Worm (Caenorhabditis elegans) whole organism, mixed stage, embryonic: Measurements from ENCODE around the gene F13B12.4.

Experiments
- M03D4.4 ChIP-seq: sonication (generic microtip); optimal IDR thresholded peaks from 2 replicates; lab custom pipeline; 2017; ENCODE audit warnings: mild to moderate bottlenecking, missing genetic modification characterization, missing compliant biosample characterization
- bed-3 ChIP-seq: fragments of 200-800 bp; sonication (Bioruptor generic); optimal IDR thresholded peaks from 3 replicates; lab custom pipeline; 2018; ENCODE audit warnings: mild to moderate bottlenecking, missing genetic modification characterization, moderate library complexity, missing compliant biosample characterization
- blmp-1 ChIP-seq: fragments of 150-350 bp; optimal IDR thresholded peaks from 2 replicates; lab custom pipeline; 2014; ENCODE audit warnings: missing biosample characterization, missing genetic modification characterization
- ceh-39 ChIP-seq: fragments of 150-350 bp; optimal IDR thresholded peaks from 2 replicates; lab custom pipeline; 2014; ENCODE audit warnings: missing biosample characterization, missing genetic modification characterization
- ceh-43 ChIP-seq: fragments of 200-800 bp; sonication (Bioruptor generic); optimal IDR thresholded peaks from 2 replicates; lab custom pipeline; 2018; ENCODE audit warnings: mild to moderate bottlenecking, missing genetic modification characterization, moderate library complexity, missing compliant biosample characterization
- ceh-83 ChIP-seq: fragments of 200-800 bp; sonication (Bioruptor generic); optimal IDR thresholded peaks from 2 replicates; lab custom pipeline; 2018; ENCODE audit warnings: mild to moderate bottlenecking, missing genetic modification characterization, missing compliant biosample characterization
- ces-1 ChIP-seq: fragments of 150-350 bp; optimal IDR thresholded peaks from 2 replicates; lab custom pipeline; 2014; ENCODE audit warnings: missing biosample characterization, missing genetic modification reagents, missing genetic modification characterization
- drap-1 ChIP-seq: fragments of 200-800 bp; sonication (Bioruptor generic); optimal IDR thresholded peaks from 3 replicates; lab custom pipeline; 2018; ENCODE audit warnings: mild to moderate bottlenecking, missing genetic modification characterization, missing compliant biosample characterization
- elt-1 ChIP-seq: sonication (generic microtip); optimal IDR thresholded peaks from 2 replicates; lab custom pipeline; 2017; ENCODE audit warnings: missing genetic modification characterization, mild to moderate bottlenecking, missing compliant biosample characterization, antibody characterized with exemption, moderate library complexity, borderline replicate concordance; ENCODE audit not compliant: insufficient read depth
- elt-3 ChIP-seq: fragments of 150-350 bp; optimal IDR thresholded peaks from 2 replicates; lab custom pipeline; 2014; ENCODE audit warnings: missing biosample characterization, missing genetic modification characterization
- flh-1 ChIP-seq: fragments of 200-800 bp; sonication (Bioruptor generic); optimal IDR thresholded peaks from 2 replicates; lab custom pipeline; 2018; ENCODE audit warnings: mild to moderate bottlenecking, missing genetic modification characterization, moderate library complexity, missing compliant biosample characterization
- hlh-1 ChIP-seq: fragments of 150-350 bp; optimal IDR thresholded peaks from 2 replicates; lab custom pipeline; 2014; ENCODE audit warnings: missing biosample characterization, missing genetic modification reagents, missing genetic modification characterization
- lin-13 ChIP-seq: fragments of 150-350 bp; optimal IDR thresholded peaks from 2 replicates; lab custom pipeline; 2014; ENCODE audit warnings: missing biosample characterization, missing genetic modification characterization
- lin-32 ChIP-seq: fragments of 200-800 bp; sonication (Bioruptor generic); optimal IDR thresholded peaks from 2 replicates; lab custom pipeline; 2018; ENCODE audit warnings: mild to moderate bottlenecking, missing genetic modification characterization, missing compliant biosample characterization
- lsy-2 ChIP-seq: fragments of 150-350 bp; optimal IDR thresholded peaks from 2 replicates; lab custom pipeline; 2014; ENCODE audit warnings: missing biosample characterization, missing genetic modification characterization
- mls-2 ChIP-seq: sonication (generic microtip); optimal IDR thresholded peaks from 2 replicates; lab custom pipeline; 2016; ENCODE audit warnings: mild to moderate bottlenecking, missing genetic modification characterization, moderate library complexity, missing compliant biosample characterization
- nhr-12 ChIP-seq: fragments of 150-350 bp; optimal IDR thresholded peaks from 2 replicates; lab custom pipeline; 2014; ENCODE audit warnings: missing biosample characterization, missing genetic modification characterization
- nhr-2 ChIP-seq: fragments of 150-350 bp; optimal IDR thresholded peaks from 2 replicates; lab custom pipeline; 2014; ENCODE audit warnings: missing biosample characterization, missing genetic modification characterization
- nhr-237 ChIP-seq: fragments of 150-350 bp; optimal IDR thresholded peaks from 2 replicates; lab custom pipeline; 2014; ENCODE audit warnings: missing biosample characterization, missing genetic modification characterization
- nhr-28 ChIP-seq: fragments of 150-350 bp; optimal IDR thresholded peaks from 2 replicates; lab custom pipeline; 2014; ENCODE audit warnings: missing biosample characterization, missing genetic modification characterization
- nhr-76 ChIP-seq: sonication (generic microtip); optimal IDR thresholded peaks from 2 replicates; lab custom pipeline; 2017; ENCODE audit warnings: missing biosample characterization, missing genetic modification characterization
- sem-2 ChIP-seq: fragments of 200-800 bp; sonication (Bioruptor generic); optimal IDR thresholded peaks from 2 replicates; lab custom pipeline; 2018; ENCODE audit warnings: mild to moderate bottlenecking, missing genetic modification characterization, missing compliant biosample characterization
- snpc-4 ChIP-seq: fragments of 150-350 bp; optimal IDR thresholded peaks from 2 replicates; lab custom pipeline; 2014; ENCODE audit warnings: missing biosample characterization, missing genetic modification characterization
- sptf-1 ChIP-seq: sonication (generic microtip); optimal IDR thresholded peaks from 2 replicates; lab custom pipeline; 2017; ENCODE audit warnings: mild to moderate bottlenecking, missing genetic modification characterization, moderate library complexity, missing compliant biosample characterization
- tbx-8 ChIP-seq: fragments of 200-800 bp; sonication (Bioruptor generic); optimal IDR thresholded peaks from 2 replicates; lab custom pipeline; 2018; ENCODE audit warnings: mild to moderate bottlenecking, missing genetic modification characterization, moderate library complexity, missing compliant biosample characterization
- unc-120 ChIP-seq: sonication (generic microtip); optimal IDR thresholded peaks from 2 replicates; lab custom pipeline; 2017; ENCODE audit warnings: missing genetic modification characterization, missing compliant biosample characterization; ENCODE audit not compliant: poor library complexity, severe bottlenecking
- unc-39 ChIP-seq: fragments of 150-350 bp; optimal IDR thresholded peaks from 2 replicates; lab custom pipeline; 2014; ENCODE audit warnings: missing biosample characterization, missing genetic modification characterization
- unc-62 ChIP-seq: fragments of 150-350 bp; optimal IDR thresholded peaks from 2 replicates; lab custom pipeline; 2014; ENCODE audit warnings: missing biosample characterization, missing genetic modification reagents, missing genetic modification characterization
- zip-8 ChIP-seq: fragments of 150-350 bp; optimal IDR thresholded peaks from 2 replicates; lab custom pipeline; 2014; ENCODE audit warnings: missing biosample characterization, missing genetic modification characterization
- ztf-11 ChIP-seq: fragments of 150-350 bp; optimal IDR thresholded peaks from 2 replicates; lab custom pipeline; 2014; ENCODE audit warnings: missing biosample characterization, missing genetic modification characterization

Gene F13B12.4

DNA sequence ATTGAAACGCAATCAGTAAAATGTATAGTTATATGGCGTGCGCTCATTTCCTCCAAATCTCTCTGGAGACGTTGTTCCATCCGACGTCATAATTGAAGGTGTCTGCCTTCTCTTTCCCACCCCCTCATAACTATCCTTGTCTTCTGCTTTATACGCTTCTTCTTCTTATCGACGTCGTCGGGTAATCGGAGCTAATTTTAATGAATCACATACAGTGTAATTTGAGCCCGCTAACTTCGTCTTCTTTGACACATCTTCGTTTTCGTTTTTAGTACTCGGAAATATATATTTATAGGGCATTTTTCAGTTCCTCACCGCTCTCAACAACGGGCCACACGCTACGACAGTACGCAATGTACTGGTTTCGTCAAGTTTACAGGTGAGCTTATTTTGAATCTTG, 13.3 kb downstream of the F13B12.4 start, which contains the start of gene ins-1:
Gene ins-1, plus strand, starts transcription at position 301 of the 400 bp plus-strand sequence.
- TF ChIP-seq ceh-43 (GFP tag; lab: Kevin White, UChicago), result no peak
- TF ChIP-seq bed-3 (GFP tag; lab: Kevin White, UChicago), result no peak
- no peak for TF ChIP-seq nhr-2 (tag; lab: Kevin White, UChicago)
- no peak for TF ChIP-seq sem-2 (GFP tag; lab: Kevin White, UChicago)
- TF ChIP-seq nhr-28 (tag; lab: Kevin White, UChicago), result no peak
- no peak for TF ChIP-seq drap-1
- no peak for TF ChIP-seq M03D4.4
- no peak for TF ChIP-seq flh-1 (GFP tag; lab: Kevin White, UChicago)
- no peak for TF ChIP-seq snpc-4 (tag; lab: Kevin White, UChicago)
- no peak for TF ChIP-seq blmp-1 (tag; lab: Kevin White, UChicago)
- no peak for TF ChIP-seq ces-1 (GFP tag; lab: Kevin White, UChicago)
- no peak for TF ChIP-seq ceh-83 (GFP tag; lab: Kevin White, UChicago)
- no peak for TF ChIP-seq lsy-2

DNA sequence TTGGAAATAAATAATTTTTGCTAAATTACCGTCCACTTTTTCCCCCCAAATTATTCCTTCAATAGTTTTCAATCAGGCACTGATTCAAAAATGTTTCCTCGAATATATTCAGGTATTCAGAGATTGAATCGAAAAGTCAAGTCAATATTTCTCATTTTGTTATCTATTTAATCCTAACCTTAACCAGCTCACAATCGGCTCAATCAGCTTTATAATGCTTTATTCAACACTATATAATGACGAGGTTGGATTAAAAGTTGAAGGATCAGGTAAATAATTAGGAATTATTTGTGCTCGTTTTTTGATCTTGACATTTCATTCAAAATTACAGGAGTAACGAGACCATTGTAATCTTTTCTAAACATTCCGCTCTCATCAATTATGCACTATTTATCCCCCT, 19.2 kb downstream of the F13B12.4 start:
- TF ChIP-seq nhr-76 (tag; lab: Kevin White, UChicago) (no peak), sem-2 (GFP tag; lab: Kevin White, UChicago) (no peak), drap-1 (no peak), M03D4.4 (no peak), nhr-237 (no peak), unc-62 (GFP tag; lab: Kevin White, UChicago) (no peak), unc-120 (tag; lab: Kevin White, UChicago) (no peak)

DNA sequence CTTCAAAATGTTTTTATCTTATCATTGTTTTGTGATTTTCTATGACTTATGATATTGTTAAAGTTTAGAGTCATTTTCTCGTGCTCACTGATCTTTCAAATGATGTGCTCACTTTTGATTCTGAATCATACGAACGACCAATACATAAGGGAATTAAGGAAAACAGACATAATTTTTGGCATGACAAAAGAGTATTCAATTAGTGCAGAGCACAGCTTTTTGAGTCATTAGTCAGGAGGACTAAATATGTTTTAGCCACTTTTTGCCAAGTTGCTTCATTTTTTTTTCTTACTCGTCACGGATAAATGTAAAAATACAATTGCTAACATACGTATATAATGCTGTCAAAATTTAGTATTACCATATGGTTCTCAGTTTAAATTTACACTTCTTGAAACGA, 20.6 kb downstream of the F13B12.4 start, which contains the start of gene F13B12.2:
Gene F13B12.2, minus strand, starts transcription at position 2 of the 400 bp plus-strand sequence.
- TF ChIP-seq lin-13 (tag; lab: Kevin White, UChicago) (no peak), unc-39 (no peak), zip-8 (no peak), elt-1 (no peak), nhr-237 (no peak), ceh-43 (GFP tag; lab: Kevin White, UChicago) (no peak), lin-32 (no peak), ceh-83 (GFP tag; lab: Kevin White, UChicago) (no peak), mls-2 (tag; lab: Kevin White, UChicago) (no peak), elt-3 (tag; lab: Kevin White, UChicago) (no peak), tbx-8 (GFP tag; lab: Kevin White, UChicago) (no peak), flh-1 (GFP tag; lab: Kevin White, UChicago) (no peak), ceh-39 (tag; lab: Kevin White, UChicago) (no peak), ces-1 (GFP tag; lab: Kevin White, UChicago) (no peak), unc-62 (GFP tag; lab: Kevin White, UChicago) (no peak), bed-3 (GFP tag; lab: Kevin White, UChicago) (no peak), hlh-1 (tag; lab: Kevin White, UChicago) (no peak)
- TF ChIP-seq, all 35 proteins: peak for 0

DNA sequence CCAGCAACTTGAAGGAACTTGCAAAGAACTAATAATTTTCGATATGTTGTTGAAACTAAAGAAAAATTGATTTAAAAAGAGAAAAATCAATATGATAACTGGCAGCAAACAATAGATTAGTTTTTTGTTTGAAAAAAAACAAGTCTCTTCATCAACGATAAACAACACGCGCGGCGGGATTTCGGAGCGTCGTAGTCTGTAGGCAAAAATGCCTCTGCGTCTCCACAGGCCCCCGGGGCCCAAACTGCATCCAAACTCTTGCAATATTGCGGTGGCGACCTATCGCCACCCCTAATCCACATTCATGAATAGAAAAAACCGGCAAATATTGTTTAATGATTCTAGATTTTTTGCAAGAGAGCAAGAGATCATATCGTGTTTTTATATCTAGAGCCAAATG, 24.6 kb downstream of the F13B12.4 start:
- TF ChIP-seq lsy-2 (peak; percentile 27), snpc-4 (tag; lab: Kevin White, UChicago) (no peak), nhr-12 (tag; lab: Kevin White, UChicago) (no peak), flh-1 (GFP tag; lab: Kevin White, UChicago) (no peak)
- TF ChIP-seq, all 35 proteins: peak for 1

DNA sequence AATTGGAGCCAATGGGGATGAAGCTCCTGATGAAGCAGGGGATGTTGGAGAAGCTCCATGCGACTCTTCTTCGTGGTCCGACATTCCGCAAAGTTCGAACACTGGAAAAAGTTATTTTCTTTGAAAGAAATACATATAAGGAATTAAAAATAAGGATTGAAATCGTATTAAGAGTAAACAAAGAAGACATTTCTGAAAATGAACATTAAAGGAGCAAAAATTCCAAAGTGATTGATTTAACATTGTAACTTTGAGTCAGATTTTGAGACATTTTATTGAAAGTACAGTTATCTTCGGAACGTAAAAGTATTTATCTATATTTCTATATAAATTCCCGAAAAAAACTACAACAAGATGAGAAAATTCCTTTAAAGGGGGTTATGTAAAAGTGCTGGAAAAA, 25.2 kb downstream of the F13B12.4 start, which contains the start of gene F13B12.1:
Gene F13B12.1, minus strand, starts transcription at position 101 of the 400 bp plus-strand sequence.
- TF ChIP-seq bed-3 (GFP tag; lab: Kevin White, UChicago) (no peak), drap-1 (no peak), unc-39 (no peak), ceh-39 (tag; lab: Kevin White, UChicago) (no peak), lsy-2 (no peak), zip-8 (no peak), ceh-83 (GFP tag; lab: Kevin White, UChicago) (no peak), sptf-1 (tag; lab: Kevin White, UChicago) (no peak)

DNA sequence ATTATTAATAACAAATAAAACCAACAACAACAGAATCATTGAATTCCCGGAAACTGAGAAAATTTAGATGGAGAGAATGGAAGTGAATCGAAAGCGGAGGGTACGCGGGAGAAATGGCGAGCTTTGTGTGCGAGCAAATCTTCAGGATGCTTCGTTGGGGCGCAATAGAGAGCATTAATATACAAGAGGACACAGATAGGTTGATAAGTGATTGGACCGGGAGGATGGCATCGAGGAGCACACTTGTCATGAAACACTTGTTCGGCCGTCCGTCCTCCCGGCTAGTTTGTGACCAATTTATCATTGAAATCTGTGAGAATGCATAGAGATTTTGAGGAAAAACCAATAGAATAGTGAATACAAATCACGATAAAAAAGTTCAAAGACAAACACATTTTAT, 27.5 kb downstream of the F13B12.4 start:
- peak; percentile 64 for TF ChIP-seq hlh-1 (tag; lab: Kevin White, UChicago)
- peak; percentile 51 for TF ChIP-seq unc-120 (tag; lab: Kevin White, UChicago)
- no peak for TF ChIP-seq ztf-11 (tag; lab: Kevin White, UChicago)
